Worm (Caenorhabditis elegans): ENCODE results near the gene eef-1A.1.

Gene eef-1A.1

ce11 chrIII:6951435-6951834 lies 20.1 kb downstream of the eef-1A.1 start:
- TF ChIP-seq hmg-4 (GFP tag; optimal IDR thresholded peaks at IDR 0.05) = no peak
- TF ChIP-seq hnd-1 (tag; optimal IDR thresholded peaks at IDR 0.05) = no peak
- no peak for TF ChIP-seq pes-1 (GFP tag; IDR thresholded peaks at IDR 0.05)
- TF ChIP-seq ceh-13 (GFP tag; optimal IDR thresholded peaks at IDR 0.05) = no peak

DNA sequence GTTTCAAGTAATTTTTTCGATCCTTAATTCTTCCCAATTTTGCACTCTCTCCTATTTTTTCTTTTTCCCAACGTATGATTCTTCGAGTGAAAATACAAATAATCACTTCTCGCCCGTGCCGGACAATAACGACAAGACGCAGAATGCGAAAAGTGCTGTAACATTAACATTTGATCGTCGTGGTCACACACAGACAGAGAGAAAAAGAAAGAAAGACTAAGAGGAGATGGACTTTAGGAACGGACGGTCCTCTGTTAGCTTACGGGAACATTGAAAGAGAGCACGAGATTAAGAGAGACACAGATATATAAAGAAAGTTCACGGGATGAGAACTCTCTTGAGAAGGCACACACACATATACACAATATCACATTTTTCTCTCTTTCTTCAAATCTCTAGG lies 23.6 kb downstream of the eef-1A.1 start:
- TF ChIP-seq hmbx-1 (tag; optimal IDR thresholded peaks at IDR 0.05) = no peak
- TF ChIP-seq B0310.2 (tag; optimal IDR thresholded peaks at IDR 0.05) = no peak
- no peak for TF ChIP-seq F13C5.2 (tag; optimal IDR thresholded peaks at IDR 0.05)
- TF ChIP-seq tra-4 (tag; optimal IDR thresholded peaks at IDR 0.05) = no peak
- TF ChIP-seq ceh-13 (GFP tag; optimal IDR thresholded peaks at IDR 0.05) = no peak
- TF ChIP-seq hnd-1 (tag; optimal IDR thresholded peaks at IDR 0.05) = no peak
- no peak for TF ChIP-seq ets-7 (tag; optimal IDR thresholded peaks at IDR 0.05)
- TF ChIP-seq aly-1 (tag; optimal IDR thresholded peaks at IDR 0.05) = no peak
- TF ChIP-seq flt-1 (GFP tag; IDR thresholded peaks at IDR 0.05) = no peak
- TF ChIP-seq tbx-37 (GFP tag; conservative IDR thresholded peaks at IDR 0.05) = no peak
- TF ChIP-seq tbx-11 (GFP tag; IDR thresholded peaks at IDR 0.05) = no peak
- no peak for TF ChIP-seq sea-1 (GFP tag; conservative IDR thresholded peaks at IDR 0.05)
- no peak for TF ChIP-seq hmg-4 (GFP tag; optimal IDR thresholded peaks at IDR 0.05)
- no peak for TF ChIP-seq ama-1 (optimal IDR thresholded peaks at IDR 0.05)
- no peak for TF ChIP-seq ceh-36 (tag; optimal IDR thresholded peaks at IDR 0.05)
- TF ChIP-seq pes-1 (GFP tag; IDR thresholded peaks at IDR 0.05) = no peak
- TF ChIP-seq scrt-1 (GFP tag; IDR thresholded peaks at IDR 0.05) = no peak

ce11 chrIII:6946382-6946781 lies 25.1 kb downstream of the eef-1A.1 start, which contains the start of gene let-711:
let-711 (plus strand) TSS chrIII:6946718.
- TF ChIP-seq ets-7 (tag; optimal IDR thresholded peaks at IDR 0.05) (no peak), sea-1 (GFP tag; conservative IDR thresholded peaks at IDR 0.05) (no peak), tra-4 (tag; optimal IDR thresholded peaks at IDR 0.05) (no peak), ceh-13 (GFP tag; optimal IDR thresholded peaks at IDR 0.05) (no peak)

ce11 chrIII:6945747-6946146 lies 25.8 kb downstream of the eef-1A.1 start, which contains the start of gene abu-13:
abu-13 (minus strand) TSS chrIII:6945898.
- TF ChIP-seq aly-1 (tag; optimal IDR thresholded peaks at IDR 0.05) = no peak
- no peak for TF ChIP-seq sea-1 (GFP tag; conservative IDR thresholded peaks at IDR 0.05)
- TF ChIP-seq tra-4 (tag; optimal IDR thresholded peaks at IDR 0.05) = no peak
- TF ChIP-seq tbx-11 (GFP tag; IDR thresholded peaks at IDR 0.05) = no peak
- TF ChIP-seq ceh-36 (tag; optimal IDR thresholded peaks at IDR 0.05) = no peak
- no peak for TF ChIP-seq ceh-13 (GFP tag; optimal IDR thresholded peaks at IDR 0.05)
- TF ChIP-seq hmg-4 (GFP tag; optimal IDR thresholded peaks at IDR 0.05) = no peak
- TF ChIP-seq ama-1 (optimal IDR thresholded peaks at IDR 0.05) = no peak
- TF ChIP-seq pes-1 (GFP tag; IDR thresholded peaks at IDR 0.05) = no peak
- TF ChIP-seq hmbx-1 (tag; optimal IDR thresholded peaks at IDR 0.05) = no peak
- TF ChIP-seq hnd-1 (tag; optimal IDR thresholded peaks at IDR 0.05) = no peak
- no peak for TF ChIP-seq scrt-1 (GFP tag; IDR thresholded peaks at IDR 0.05)

- TF ChIP-seq pes-1 (GFP tag; IDR thresholded peaks at IDR 0.05) (no peak), tbx-11 (GFP tag; IDR thresholded peaks at IDR 0.05) (no peak), aly-1 (tag; optimal IDR thresholded peaks at IDR 0.05) (no peak), F13C5.2 (tag; optimal IDR thresholded peaks at IDR 0.05) (no peak), sea-1 (GFP tag; conservative IDR thresholded peaks at IDR 0.05) (no peak), flt-1 (GFP tag; IDR thresholded peaks at IDR 0.05) (no peak), tra-4 (tag; optimal IDR thresholded peaks at IDR 0.05) (no peak), ceh-13 (GFP tag; optimal IDR thresholded peaks at IDR 0.05) (no peak), ets-7 (tag; optimal IDR thresholded peaks at IDR 0.05) (no peak), ceh-36 (tag; optimal IDR thresholded peaks at IDR 0.05) (no peak), hmbx-1 (tag; optimal IDR thresholded peaks at IDR 0.05) (no peak), hmg-4 (GFP tag; optimal IDR thresholded peaks at IDR 0.05) (no peak), tbx-37 (GFP tag; conservative IDR thresholded peaks at IDR 0.05) (no peak), hnd-1 (tag; optimal IDR thresholded peaks at IDR 0.05) (no peak), ama-1 (optimal IDR thresholded peaks at IDR 0.05) (no peak), scrt-1 (GFP tag; IDR thresholded peaks at IDR 0.05) (no peak), B0310.2 (tag; optimal IDR thresholded peaks at IDR 0.05) (no peak)
Measured at ce11 chrIII:6945319-6945718, 26.2 kb downstream of the eef-1A.1 start.

DNA sequence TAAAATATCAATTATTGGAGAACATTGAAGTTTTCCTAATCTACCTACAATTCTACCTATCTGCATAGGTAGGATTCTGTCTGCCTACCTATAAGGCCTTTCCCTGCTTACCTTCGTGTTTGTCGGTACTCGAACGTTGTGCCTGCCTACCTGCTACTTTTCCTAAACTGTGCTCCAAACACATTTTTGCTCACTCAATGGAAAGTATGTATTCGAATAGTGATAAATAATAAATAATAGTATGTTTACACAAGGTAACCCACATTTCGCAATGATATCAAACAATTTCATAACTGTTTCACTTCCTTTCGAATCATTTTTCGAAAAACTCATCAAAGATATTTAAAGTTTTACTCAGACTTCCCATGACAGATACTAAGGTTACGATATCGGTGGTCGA lies 32.0 kb downstream of the eef-1A.1 start, which contains the start of gene F57B9.3:
Gene F57B9.3, plus strand, starts transcription at position 301 of the 400 bp plus-strand sequence.
- TF ChIP-seq tra-4 (tag; optimal IDR thresholded peaks at IDR 0.05) (no peak), ceh-13 (GFP tag; optimal IDR thresholded peaks at IDR 0.05) (no peak), B0310.2 (tag; optimal IDR thresholded peaks at IDR 0.05) (no peak), aly-1 (tag; optimal IDR thresholded peaks at IDR 0.05) (no peak), ets-7 (tag; optimal IDR thresholded peaks at IDR 0.05) (no peak), hmg-4 (GFP tag; optimal IDR thresholded peaks at IDR 0.05) (no peak), hmbx-1 (tag; optimal IDR thresholded peaks at IDR 0.05) (no peak), tbx-37 (GFP tag; conservative IDR thresholded peaks at IDR 0.05) (no peak), pes-1 (GFP tag; IDR thresholded peaks at IDR 0.05) (no peak), ceh-36 (tag; optimal IDR thresholded peaks at IDR 0.05) (no peak), scrt-1 (GFP tag; IDR thresholded peaks at IDR 0.05) (no peak)

DNA sequence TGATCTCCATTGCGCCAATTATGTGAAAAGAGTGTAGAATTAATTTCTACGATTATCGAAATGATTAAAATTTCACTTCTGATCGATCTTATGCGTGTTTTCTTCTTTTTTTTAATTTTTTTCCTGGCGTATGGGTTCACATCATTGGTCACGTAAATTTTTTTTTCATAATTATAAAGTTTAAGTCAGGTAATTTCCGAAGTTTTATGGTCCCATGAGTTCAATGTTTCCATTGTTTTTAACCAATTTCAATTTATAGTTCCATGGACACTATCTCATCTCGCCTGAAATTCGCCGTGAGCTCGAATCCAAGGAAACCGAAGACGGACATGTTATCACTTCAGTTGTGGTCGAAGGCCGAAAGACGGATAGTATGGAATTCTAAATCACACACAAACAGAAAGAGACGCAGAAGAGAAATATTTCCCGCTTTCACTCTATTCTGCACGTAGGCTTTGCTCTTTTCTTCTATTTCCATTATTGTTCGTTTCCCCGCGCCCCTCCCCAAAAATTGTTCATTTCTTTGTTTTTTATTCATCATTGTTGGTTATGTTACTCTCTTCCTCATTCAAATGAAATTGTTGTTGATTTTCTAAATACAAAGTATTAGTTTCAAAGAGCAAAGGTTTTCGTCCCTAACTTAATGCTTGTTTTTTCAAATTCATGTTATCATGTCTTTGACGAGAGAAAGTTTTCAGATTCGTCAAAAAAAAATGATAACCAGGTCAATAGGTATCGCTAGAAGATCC lies 36.1 kb downstream of the eef-1A.1 start, which contains the start of the genes F57B9.8 and coq-2:
Gene F57B9.8, minus strand, starts transcription at position 51 of the 749 bp plus-strand sequence.
Gene coq-2, plus strand, starts transcription at position 699 of the 749 bp plus-strand sequence.
- TF ChIP-seq ceh-13 (GFP tag; optimal IDR thresholded peaks at IDR 0.05) (no peak), B0310.2 (tag; optimal IDR thresholded peaks at IDR 0.05) (no peak), sea-1 (GFP tag; conservative IDR thresholded peaks at IDR 0.05) (no peak), F13C5.2 (tag; optimal IDR thresholded peaks at IDR 0.05) (no peak), tra-4 (tag; optimal IDR thresholded peaks at IDR 0.05) (no peak), flt-1 (GFP tag; IDR thresholded peaks at IDR 0.05) (no peak), tbx-11 (GFP tag; IDR thresholded peaks at IDR 0.05) (no peak), hmbx-1 (tag; optimal IDR thresholded peaks at IDR 0.05) (no peak), hmg-4 (GFP tag; optimal IDR thresholded peaks at IDR 0.05) (no peak), pes-1 (GFP tag; IDR thresholded peaks at IDR 0.05) (no peak), scrt-1 (GFP tag; IDR thresholded peaks at IDR 0.05) (no peak), aly-1 (tag; optimal IDR thresholded peaks at IDR 0.05) (no peak), ets-7 (tag; optimal IDR thresholded peaks at IDR 0.05) (no peak), tbx-37 (GFP tag; conservative IDR thresholded peaks at IDR 0.05) (no peak)

Data from whole organism, early embryonic.